Fruit fly (Drosophila melanogaster) whole organism, embryonic: ENCODE data around the gene ScpX.
A peak's percentile ranks its signal among the peaks of the same experiment; 100 is the strongest.

Source experiments
- ATbp ChIP-seq: fragments of 200-800 bp; sonication (Bioruptor generic); optimal IDR thresholded peaks from 2 replicates; lab custom pipeline; 2017; ENCODE audit warnings: missing biosample characterization, mild to moderate bottlenecking, missing genetic modification characterization, missing genetic modification reagents
- Adf1 ChIP-seq: fragments of 200-800 bp; sonication (Bioruptor generic); IDR thresholded peaks from 2 replicates; pipeline ENCODE4 v1.3.6; 2022; ENCODE audit warnings: missing biosample characterization, missing genetic modification characterization
- CG10959 ChIP-seq: fragments of 200-800 bp; sonication (Bioruptor generic); IDR thresholded peaks from 2 replicates; pipeline ENCODE4 v1.3.6; 2022; ENCODE audit warnings: missing biosample characterization, missing genetic modification characterization
- CG10979 ChIP-seq: fragments of 200-800 bp; sonication (Bioruptor generic); optimal IDR thresholded peaks from 2 replicates; lab custom pipeline; 2018; ENCODE audit warnings: missing biosample characterization, mild to moderate bottlenecking, missing genetic modification characterization, moderate library complexity
- CG11723 ChIP-seq: fragments of 200-800 bp; sonication (Bioruptor generic); optimal IDR thresholded peaks from 2 replicates; lab custom pipeline; 2017; ENCODE audit warnings: missing biosample characterization, mild to moderate bottlenecking, missing genetic modification characterization
- CG12942 ChIP-seq: fragments of 200-800 bp; sonication (Bioruptor generic); optimal IDR thresholded peaks from 3 replicates; lab custom pipeline; 2016; ENCODE audit warnings: missing biosample characterization, missing genetic modification characterization
- CG14050 ChIP-seq: fragments of 200-800 bp; sonication (Bioruptor generic); IDR thresholded peaks from 3 replicates; pipeline ENCODE4 v1.3.6; 2022; ENCODE audit warnings: missing biosample characterization, missing genetic modification characterization
- CG14965 ChIP-seq: fragments of 200-800 bp; sonication (Bioruptor generic); optimal IDR thresholded peaks from 2 replicates; lab custom pipeline; 2016; ENCODE audit warnings: missing biosample characterization, missing genetic modification characterization, borderline replicate concordance
- CG15073 ChIP-seq: fragments of 200-800 bp; sonication (Bioruptor generic); optimal IDR thresholded peaks from 2 replicates; lab custom pipeline; 2016; ENCODE audit warnings: missing biosample characterization, missing genetic modification characterization
- CG16813 ChIP-seq: fragments of 200-800 bp; sonication (Bioruptor generic); IDR thresholded peaks from 3 replicates; pipeline ENCODE4 v1.3.6; 2022; ENCODE audit warnings: missing biosample characterization, missing genetic modification characterization; ENCODE audit not compliant: partially characterized antibody
- CG17361 ChIP-seq: fragments of 200-800 bp; sonication (Bioruptor generic); IDR thresholded peaks from 3 replicates; pipeline ENCODE4 v1.3.6; 2022; ENCODE audit warnings: missing biosample characterization, missing genetic modification characterization
- CG18262 ChIP-seq: fragments of 200-800 bp; optimal IDR thresholded peaks from 3 replicates; lab custom pipeline; 2019; ENCODE audit warnings: missing biosample characterization, mild to moderate bottlenecking, missing genetic modification characterization, moderate library complexity
- CG2712 ChIP-seq: fragments of 200-800 bp; optimal IDR thresholded peaks from 3 replicates; lab custom pipeline; 2019; ENCODE audit warnings: missing biosample characterization, mild to moderate bottlenecking, missing genetic modification characterization, moderate library complexity
- CG42726 ChIP-seq: fragments of 200-800 bp; sonication (Bioruptor generic); IDR thresholded peaks from 2 replicates; pipeline ENCODE4 v1.3.6; 2022; ENCODE audit warnings: missing biosample characterization, missing genetic modification characterization; ENCODE audit not compliant: partially characterized antibody
- CG6272 ChIP-seq: fragments of 200-800 bp; sonication (Bioruptor generic); IDR thresholded peaks from 2 replicates; pipeline ENCODE4 v1.3.6; 2022; ENCODE audit warnings: missing biosample characterization, missing genetic modification characterization
- CG7928 ChIP-seq: fragments of 200-800 bp; sonication (Bioruptor generic); optimal IDR thresholded peaks from 2 replicates; lab custom pipeline; 2017; ENCODE audit warnings: missing biosample characterization, mild to moderate bottlenecking, missing genetic modification characterization
- CG8089 ChIP-seq: fragments of 200-800 bp; sonication (Bioruptor generic); optimal IDR thresholded peaks from 3 replicates; lab custom pipeline; 2016; ENCODE audit warnings: missing biosample characterization, missing genetic modification characterization
- CG9727 ChIP-seq: fragments of 200-800 bp; sonication (Bioruptor generic); optimal IDR thresholded peaks from 3 replicates; lab custom pipeline; 2017; ENCODE audit warnings: missing biosample characterization, mild to moderate bottlenecking, missing genetic modification characterization
- CHES-1-like ChIP-seq: fragments of 200-800 bp; sonication (Bioruptor generic); optimal IDR thresholded peaks from 2 replicates; lab custom pipeline; 2016; ENCODE audit warnings: missing biosample characterization, missing genetic modification characterization
- Camta ChIP-seq: fragments of 200-800 bp; sonication (Bioruptor generic); optimal IDR thresholded peaks from 2 replicates; lab custom pipeline; 2016; ENCODE audit warnings: missing biosample characterization, missing genetic modification characterization
- CoRest ChIP-seq: fragments of 200-800 bp; sonication (Bioruptor generic); optimal IDR thresholded peaks from 3 replicates; lab custom pipeline; 2018; ENCODE audit warnings: missing biosample characterization, mild to moderate bottlenecking, missing genetic modification characterization, moderate library complexity
- Dp ChIP-seq: fragments of 200-800 bp; sonication (Bioruptor generic); optimal IDR thresholded peaks from 2 replicates; lab custom pipeline; 2018; ENCODE audit warnings: missing biosample characterization, mild to moderate bottlenecking, missing genetic modification characterization, moderate library complexity
- Fer3 ChIP-seq: fragments of 200-800 bp; sonication (Bioruptor generic); optimal IDR thresholded peaks from 2 replicates; lab custom pipeline; 2018; ENCODE audit warnings: missing biosample characterization, mild to moderate bottlenecking, missing genetic modification characterization, moderate library complexity
- H2.0 ChIP-seq: fragments of 200-800 bp; sonication (Bioruptor generic); IDR thresholded peaks from 2 replicates; pipeline ENCODE4 v1.3.6; 2022; ENCODE audit warnings: missing biosample characterization, missing genetic modification characterization
- HHEX ChIP-seq: fragments of 200-800 bp; sonication (Bioruptor generic); optimal IDR thresholded peaks from 3 replicates; lab custom pipeline; 2017; ENCODE audit warnings: missing biosample characterization, mild to moderate bottlenecking, missing genetic modification characterization, missing genetic modification reagents
- HLH4C ChIP-seq: fragments of 200-800 bp; sonication (Bioruptor generic); IDR thresholded peaks from 3 replicates; pipeline ENCODE4 v1.3.6; 2022; ENCODE audit warnings: missing biosample characterization, missing genetic modification characterization; ENCODE audit not compliant: partially characterized antibody
- HLHmδ ChIP-seq: fragments of 200-800 bp; sonication (Bioruptor generic); optimal IDR thresholded peaks from 2 replicates; lab custom pipeline; 2018; ENCODE audit warnings: missing biosample characterization, mild to moderate bottlenecking, missing genetic modification characterization, moderate library complexity
- NC2β ChIP-seq: fragments of 200-800 bp; sonication (Bioruptor generic); optimal IDR thresholded peaks from 2 replicates; lab custom pipeline; 2016; ENCODE audit warnings: missing biosample characterization, missing genetic modification characterization
- Oli ChIP-seq: fragments of 200-800 bp; sonication (Bioruptor generic); optimal IDR thresholded peaks from 2 replicates; lab custom pipeline; 2018; ENCODE audit warnings: missing biosample characterization, mild to moderate bottlenecking, missing genetic modification characterization, moderate library complexity
- Sox102F ChIP-seq: fragments of 200-800 bp; sonication (Bioruptor generic); optimal IDR thresholded peaks from 2 replicates; lab custom pipeline; 2018; ENCODE audit warnings: missing biosample characterization, mild to moderate bottlenecking, missing genetic modification characterization, moderate library complexity
- chinmo ChIP-seq: fragments of 200-800 bp; sonication (Bioruptor generic); IDR thresholded peaks from 4 replicates; pipeline ENCODE4 v1.3.6; 2022; ENCODE audit warnings: missing biosample characterization, missing genetic modification characterization; ENCODE audit not compliant: partially characterized antibody
- chm ChIP-seq: fragments of 200-800 bp; sonication (Bioruptor generic); IDR thresholded peaks from 2 replicates; pipeline ENCODE4 v1.3.6; 2022; ENCODE audit warnings: missing biosample characterization, missing genetic modification characterization
- ci ChIP-seq: fragments of 200-800 bp; sonication (Bioruptor generic); IDR thresholded peaks from 3 replicates; pipeline ENCODE4 v1.3.6; 2022; ENCODE audit warnings: missing biosample characterization, missing genetic modification characterization
- danr ChIP-seq: fragments of 200-800 bp; sonication (Bioruptor generic); IDR thresholded peaks from 2 replicates; pipeline ENCODE4 v1.3.6; 2022; ENCODE audit warnings: missing biosample characterization, missing genetic modification characterization
- disco-r ChIP-seq: fragments of 200-800 bp; sonication (Bioruptor generic); optimal IDR thresholded peaks from 2 replicates; lab custom pipeline; 2016; ENCODE audit warnings: missing biosample characterization, missing genetic modification characterization
- dm ChIP-seq: fragments of 200-800 bp; sonication (Bioruptor generic); optimal IDR thresholded peaks from 3 replicates; lab custom pipeline; 2016; ENCODE audit warnings: missing biosample characterization, missing genetic modification characterization
- exex ChIP-seq: fragments of 200-800 bp; sonication (Bioruptor generic); optimal IDR thresholded peaks from 4 replicates; lab custom pipeline; 2018; ENCODE audit warnings: missing biosample characterization, mild to moderate bottlenecking, missing genetic modification characterization, moderate library complexity
- fd3F ChIP-seq: fragments of 200-800 bp; sonication (Bioruptor generic); optimal IDR thresholded peaks from 2 replicates; lab custom pipeline; 2018; ENCODE audit warnings: missing biosample characterization, mild to moderate bottlenecking, missing genetic modification characterization, moderate library complexity
- ftz-f1 ChIP-seq: fragments of 200-800 bp; sonication (Bioruptor generic); optimal IDR thresholded peaks from 2 replicates; lab custom pipeline; 2016; ENCODE audit warnings: missing biosample characterization, missing genetic modification characterization
- fu2 ChIP-seq: fragments of 200-800 bp; sonication (Bioruptor generic); optimal IDR thresholded peaks from 2 replicates; lab custom pipeline; 2016; ENCODE audit warnings: missing biosample characterization, missing genetic modification characterization
- hb ChIP-seq: fragments of 200-800 bp; sonication (Bioruptor generic); IDR thresholded peaks from 3 replicates; pipeline ENCODE4 v1.3.6; 2022; ENCODE audit warnings: missing biosample characterization, missing genetic modification characterization; ENCODE audit not compliant: partially characterized antibody
- lilli ChIP-seq: fragments of 200-800 bp; sonication (Bioruptor generic); optimal IDR thresholded peaks from 3 replicates; lab custom pipeline; 2016; ENCODE audit warnings: missing biosample characterization, missing genetic modification characterization
- mam ChIP-seq: fragments of 200-800 bp; sonication (Bioruptor generic); optimal IDR thresholded peaks from 3 replicates; lab custom pipeline; 2016; ENCODE audit warnings: missing biosample characterization, missing genetic modification characterization
- oc ChIP-seq: fragments of 200-800 bp; sonication (Bioruptor generic); optimal IDR thresholded peaks from 2 replicates; lab custom pipeline; 2018; ENCODE audit warnings: missing biosample characterization, mild to moderate bottlenecking, missing genetic modification characterization, moderate library complexity
- org-1 ChIP-seq: fragments of 200-800 bp; sonication (Bioruptor generic); optimal IDR thresholded peaks from 2 replicates; lab custom pipeline; 2017; ENCODE audit warnings: missing biosample characterization, missing genetic modification characterization
- otp ChIP-seq: fragments of 200-800 bp; sonication (Bioruptor generic); IDR thresholded peaks from 3 replicates; pipeline ENCODE4, ENCODE4 v1.3.6; 2022; ENCODE audit warnings: missing biosample characterization, missing genetic modification characterization
- slbo ChIP-seq: fragments of 200-800 bp; sonication (Bioruptor generic); IDR thresholded peaks from 2 replicates; pipeline ENCODE4 v1.3.6; 2022; ENCODE audit warnings: missing biosample characterization, missing genetic modification characterization
- stwl ChIP-seq: fragments of 200-800 bp; sonication (Bioruptor generic); optimal IDR thresholded peaks from 3 replicates; lab custom pipeline; 2018; ENCODE audit warnings: missing biosample characterization, mild to moderate bottlenecking, missing genetic modification characterization, moderate library complexity
- tup ChIP-seq: fragments of 200-800 bp; sonication (Bioruptor generic); optimal IDR thresholded peaks from 2 replicates; lab custom pipeline; 2016; ENCODE audit warnings: missing biosample characterization, mild to moderate bottlenecking, missing genetic modification characterization, moderate library complexity
- zfh2 ChIP-seq: fragments of 200-800 bp; sonication (Bioruptor generic); optimal IDR thresholded peaks from 2 replicates; lab custom pipeline; 2016; ENCODE audit warnings: missing biosample characterization, missing genetic modification characterization

ScpX gene

dm6 chr2L:18881014-18881660 is 50.1 kb downstream of the ScpX start, which contains the start of gene tup (continued):
- TF ChIP-seq tup (GFP tag; lab: Kevin White, UChicago) (no peak), CG17361 (no peak), CoRest (tag; lab: Kevin White, UChicago) (peak; percentile 75), HHEX (GFP tag; lab: Kevin White, UChicago) (no peak), Sox102F (no peak), CG10959 (no peak), exex (tag; lab: Kevin White, UChicago) (no peak), oc (peak; percentile 29), CG18262 (tag; lab: Kevin White, UChicago) (no peak), hb (GFP tag; lab: Robert Waterston, UW) (no peak), mam (no peak), danr (GFP tag; lab: Robert Waterston, UW) (no peak), CG6272 (GFP tag; lab: Robert Waterston, UW) (no peak), H2.0 (GFP tag; lab: Robert Waterston, UW) (no peak), Dp (GFP tag; lab: Kevin White, UChicago) (no peak), ATbp (no peak), otp (GFP tag; lab: Robert Waterston, UW) (no peak), CG11723 (GFP tag; lab: Kevin White, UChicago) (peak; percentile 1), org-1 (GFP tag; lab: Kevin White, UChicago) (no peak), CG7928 (GFP tag; lab: Kevin White, UChicago) (no peak), chm (GFP tag; lab: Robert Waterston, UW) (peak; percentile 50), CG8089 (no peak), NC2β (no peak), slbo (GFP tag; lab: Robert Waterston, UW) (no peak), Camta (GFP tag; lab: Kevin White, UChicago) (no peak), CG9727 (GFP tag; lab: Kevin White, UChicago) (no peak), stwl (tag; lab: Kevin White, UChicago) (no peak), CG14965 (GFP tag; lab: Kevin White, UChicago) (no peak), HLHmδ (GFP tag; lab: Kevin White, UChicago) (peak; percentile 41), Fer3 (tag; lab: Kevin White, UChicago) (no peak), disco-r (GFP tag; lab: Kevin White, UChicago) (no peak), Adf1 (GFP tag; lab: Robert Waterston, UW) (peak; percentile 91), fd3F (GFP tag; lab: Kevin White, UChicago) (no peak), Oli (no peak), CG14050 (no peak), CG42726 (peak; percentile 43; the same call in 1 of the 2 replicates), zfh2 (GFP tag; lab: Kevin White, UChicago) (no peak), dm (no peak), CG2712 (tag; lab: Kevin White, UChicago) (peak; percentile 26), CG12942 (no peak), chinmo (peak; percentile 97), lilli (no peak), CG10979 (tag; lab: Kevin White, UChicago) (no peak), ftz-f1 (GFP tag; lab: Kevin White, UChicago) (peak; percentile 52), ci (peak; percentile 73; the same call in 2 of the 3 replicates), fu2 (GFP tag; lab: Kevin White, UChicago) (no peak), HLH4C (GFP tag; lab: Robert Waterston, UW) (peak; percentile 49; the same call in 2 of the 3 replicates), CHES-1-like (GFP tag; lab: Kevin White, UChicago) (no peak), CG15073 (GFP tag; lab: Kevin White, UChicago) (no peak), CG16813 (GFP tag; lab: Robert Waterston, UW) (peak; percentile 28; the same call in 1 of the 3 replicates)
